Fruit fly (Drosophila melanogaster) whole organism, pupa: Measurements from ENCODE around the gene CrebA.

Source experiments
- CG10348 ChIP-seq: fragments of 200-800 bp; sonication (Bioruptor generic); IDR thresholded peaks from 2 replicates; pipeline ENCODE4 v1.3.6; 2022; ENCODE audit warnings: missing biosample characterization, missing genetic modification characterization
- CG12605 ChIP-seq: fragments of 200-800 bp; sonication (Bioruptor generic); IDR thresholded peaks from 2 replicates; pipeline ENCODE4 v1.3.6; 2022; ENCODE audit warnings: missing biosample characterization, missing genetic modification characterization
- CG13204 ChIP-seq: fragments of 200-800 bp; sonication (Bioruptor generic); optimal IDR thresholded peaks from 2 replicates; lab custom pipeline; 2018; ENCODE audit warnings: missing biosample characterization, mild to moderate bottlenecking, missing genetic modification characterization, moderate library complexity
- CG4496 ChIP-seq: fragments of 200-800 bp; sonication (Bioruptor generic); IDR thresholded peaks from 3 replicates; pipeline ENCODE4 v1.3.6; 2022; ENCODE audit warnings: missing biosample characterization, missing genetic modification characterization
- CG8159 ChIP-seq: fragments of 200-800 bp; sonication (Bioruptor generic); optimal IDR thresholded peaks from 3 replicates; lab custom pipeline; 2018; ENCODE audit warnings: missing biosample characterization, mild to moderate bottlenecking, missing genetic modification characterization, moderate library complexity
- D1 ChIP-seq: fragments of 200-800 bp; sonication (Bioruptor generic); optimal IDR thresholded peaks from 2 replicates; lab custom pipeline; 2018; ENCODE audit warnings: missing biosample characterization, mild to moderate bottlenecking, missing genetic modification characterization, moderate library complexity
- EcR ChIP-seq: fragments of 200-800 bp; sonication (Bioruptor generic); optimal IDR thresholded peaks from 3 replicates; lab custom pipeline; 2019; ENCODE audit warnings: missing biosample characterization, missing genetic modification characterization, mild to moderate bottlenecking, moderate library complexity, missing genetic modification reagents
- Ets98B ChIP-seq: fragments of 200-800 bp; sonication (Bioruptor generic); IDR thresholded peaks from 2 replicates; pipeline ENCODE4 v1.3.6; 2022; ENCODE audit warnings: missing biosample characterization, missing genetic modification characterization
- Pif1A ChIP-seq: fragments of 200-800 bp; sonication (Bioruptor generic); optimal IDR thresholded peaks from 3 replicates; lab custom pipeline; 2016; ENCODE audit warnings: missing biosample characterization, missing genetic modification characterization
- Snoo ChIP-seq: fragments of 200-800 bp; sonication (Bioruptor generic); optimal IDR thresholded peaks from 3 replicates; lab custom pipeline; 2017; ENCODE audit warnings: missing biosample characterization, mild to moderate bottlenecking, missing genetic modification characterization, inconsistent platforms
- fd96Ca ChIP-seq: fragments of 200-800 bp; sonication (Bioruptor generic); IDR thresholded peaks from 3 replicates; pipeline ENCODE4 v1.3.6; 2022; ENCODE audit warnings: missing biosample characterization, missing genetic modification characterization
- gl ChIP-seq: fragments of 200-800 bp; sonication (Bioruptor generic); optimal IDR thresholded peaks from 2 replicates; lab custom pipeline; 2018; ENCODE audit warnings: missing biosample characterization, mild to moderate bottlenecking, missing genetic modification characterization
- rn ChIP-seq: fragments of 200-800 bp; sonication (Bioruptor generic); IDR thresholded peaks from 2 replicates; pipeline ENCODE4 v1.3.6; 2022; ENCODE audit warnings: missing biosample characterization, missing genetic modification characterization

dm6 chr3L:15530071-15530470 is 5.1 kb upstream of the CrebA start:
- TF ChIP-seq EcR (GFP tag; lab: Kevin White, UChicago) (no peak), fd96Ca (GFP tag; lab: Robert Waterston, UW) (no peak), CG8159 (tag; lab: Kevin White, UChicago) (no peak), Pif1A (GFP tag; lab: Kevin White, UChicago) (no peak), CG4496 (GFP tag; lab: Robert Waterston, UW) (no peak), Ets98B (GFP tag; lab: Robert Waterston, UW) (no peak), Snoo (tag; lab: Kevin White, UChicago) (no peak), CG13204 (GFP tag; lab: Kevin White, UChicago) (no peak), gl (tag; lab: Kevin White, UChicago) (no peak), rn (GFP tag; lab: Robert Waterston, UW) (no peak), CG12605 (GFP tag; lab: Robert Waterston, UW) (no peak), CG10348 (no peak), D1 (no peak)
